Worm (Caenorhabditis elegans) whole organism, L3 larva: ENCODE data around the gene Y64H9A.2.

Source experiments
- R02D3.7 ChIP-seq: fragments of 150-350 bp; optimal IDR thresholded peaks from 2 replicates; lab custom pipeline; 2014; ENCODE audit warnings: missing biosample characterization, missing genetic modification characterization
- aly-2 ChIP-seq: fragments of 150-350 bp; optimal IDR thresholded peaks from 2 replicates; lab custom pipeline; 2014; ENCODE audit warnings: missing biosample characterization, missing genetic modification characterization
- ama-1 ChIP-seq: fragments of 150-350 bp; optimal IDR thresholded peaks from 2 replicates; lab custom pipeline; 2018
- ceh-16 ChIP-seq: sonication (generic microtip); optimal IDR thresholded peaks from 2 replicates; lab custom pipeline; 2017; ENCODE audit warnings: missing biosample characterization, missing genetic modification characterization
- ceh-28 ChIP-seq: fragments of 150-350 bp; optimal IDR thresholded peaks from 2 replicates; lab custom pipeline; 2014; ENCODE audit warnings: missing biosample characterization, missing genetic modification reagents, missing genetic modification characterization
- ceh-82 ChIP-seq: fragments of 150-350 bp; optimal IDR thresholded peaks from 2 replicates; lab custom pipeline; 2014; ENCODE audit warnings: missing biosample characterization, missing genetic modification characterization
- daf-12 ChIP-seq: fragments of 150-350 bp; optimal IDR thresholded peaks from 2 replicates; lab custom pipeline; 2014; ENCODE audit warnings: missing biosample characterization, missing genetic modification reagents, missing genetic modification characterization
- egl-27 ChIP-seq: sonication (generic microtip); optimal IDR thresholded peaks from 4 replicates; lab custom pipeline; 2017; ENCODE audit warnings: missing biosample characterization, missing genetic modification reagents, missing genetic modification characterization
- egl-5 ChIP-seq: fragments of 150-350 bp; optimal IDR thresholded peaks from 2 replicates; lab custom pipeline; 2017; ENCODE audit warnings: missing biosample characterization, missing genetic modification reagents, missing genetic modification characterization, inconsistent platforms
- elt-1 ChIP-seq: fragments of 150-350 bp; optimal IDR thresholded peaks from 2 replicates; lab custom pipeline; 2014; ENCODE audit warnings: missing biosample characterization, missing genetic modification characterization
- elt-2 ChIP-seq: sonication (generic microtip); optimal IDR thresholded peaks from 2 replicates; lab custom pipeline; 2016; ENCODE audit warnings: missing genetic modification reagents, mild to moderate bottlenecking, missing genetic modification characterization, missing compliant biosample characterization
- elt-3 ChIP-seq, 3 experiments: fragments of 150-350 bp in 1 of 3; sonication (generic microtip) in 2 of 3; optimal IDR thresholded peaks; 2 replicates in 2 of 3; 4 replicates in 1 of 3; lab custom pipeline; 2014 to 2017; ENCODE audit warnings: missing biosample characterization in 3 of 3, missing genetic modification characterization in 3 of 3
- eor-1 ChIP-seq, 2 experiments: fragments of 150-350 bp; optimal IDR thresholded peaks; 2 replicates each; lab custom pipeline; 2014 to 2018; ENCODE audit warnings: missing biosample characterization in 2 of 2, missing genetic modification characterization in 2 of 2
- fkh-10 ChIP-seq: sonication (generic microtip); optimal IDR thresholded peaks from 2 replicates; lab custom pipeline; 2017; ENCODE audit warnings: missing biosample characterization, missing genetic modification reagents, missing genetic modification characterization
- fos-1 ChIP-seq: fragments of 150-350 bp; optimal IDR thresholded peaks from 2 replicates; lab custom pipeline; 2014; ENCODE audit warnings: missing biosample characterization, missing genetic modification characterization
- jun-1 ChIP-seq: fragments of 150-350 bp; optimal IDR thresholded peaks from 2 replicates; lab custom pipeline; 2014; ENCODE audit warnings: missing biosample characterization, missing genetic modification reagents, missing genetic modification characterization
- lin-15B ChIP-seq: fragments of 150-350 bp; optimal IDR thresholded peaks from 2 replicates; lab custom pipeline; 2014; ENCODE audit warnings: missing biosample characterization, missing genetic modification characterization
- lin-39 ChIP-seq: fragments of 150-350 bp; optimal IDR thresholded peaks from 2 replicates; lab custom pipeline; 2018; ENCODE audit warnings: missing biosample characterization, missing genetic modification reagents, missing genetic modification characterization
- lsy-12 ChIP-seq: sonication (generic microtip); optimal IDR thresholded peaks from 2 replicates; lab custom pipeline; 2016; ENCODE audit warnings: mild to moderate bottlenecking, missing genetic modification characterization, missing compliant biosample characterization
- mdl-1 ChIP-seq: fragments of 150-350 bp; optimal IDR thresholded peaks from 2 replicates; lab custom pipeline; 2014; ENCODE audit warnings: missing biosample characterization, missing genetic modification characterization
- nhr-11 ChIP-seq: fragments of 150-350 bp; optimal IDR thresholded peaks from 2 replicates; lab custom pipeline; 2014; ENCODE audit warnings: missing biosample characterization, missing genetic modification characterization
- nhr-12 ChIP-seq: fragments of 150-350 bp; optimal IDR thresholded peaks from 2 replicates; lab custom pipeline; 2014; ENCODE audit warnings: missing biosample characterization, missing genetic modification characterization
- nhr-23 ChIP-seq: fragments of 150-350 bp; optimal IDR thresholded peaks from 2 replicates; lab custom pipeline; 2014; ENCODE audit warnings: missing biosample characterization, missing genetic modification reagents, missing genetic modification characterization
- nhr-237 ChIP-seq: fragments of 150-350 bp; optimal IDR thresholded peaks from 2 replicates; lab custom pipeline; 2014; ENCODE audit warnings: missing biosample characterization, missing genetic modification characterization
- nhr-25 ChIP-seq: sonication (generic microtip); optimal IDR thresholded peaks from 2 replicates; lab custom pipeline; 2017; ENCODE audit warnings: missing biosample characterization, missing genetic modification characterization
- nhr-28 ChIP-seq: fragments of 150-350 bp; optimal IDR thresholded peaks from 2 replicates; lab custom pipeline; 2014; ENCODE audit warnings: missing biosample characterization, missing genetic modification characterization
- nhr-43 ChIP-seq: sonication (generic microtip); optimal IDR thresholded peaks from 2 replicates; lab custom pipeline; 2016; ENCODE audit warnings: mild to moderate bottlenecking, missing genetic modification characterization, missing compliant biosample characterization; ENCODE audit not compliant: poor library complexity, severe bottlenecking
- nhr-76 ChIP-seq: fragments of 150-350 bp; sonication (generic microtip); optimal IDR thresholded peaks from 5 replicates; lab custom pipeline; 2014; ENCODE audit warnings: missing biosample characterization, missing genetic modification characterization
- nhr-77 ChIP-seq: fragments of 150-350 bp; optimal IDR thresholded peaks from 2 replicates; lab custom pipeline; 2014; ENCODE audit warnings: missing biosample characterization, missing genetic modification characterization
- pha-4 ChIP-seq: fragments of 150-350 bp; optimal IDR thresholded peaks from 2 replicates; lab custom pipeline; 2014; ENCODE audit warnings: missing biosample characterization, missing genetic modification reagents, missing genetic modification characterization
- pqm-1 ChIP-seq: fragments of 150-350 bp; optimal IDR thresholded peaks from 2 replicates; lab custom pipeline; 2017; ENCODE audit warnings: missing biosample characterization, missing genetic modification characterization, inconsistent platforms
- skn-1 ChIP-seq: fragments of 150-350 bp; optimal IDR thresholded peaks from 2 replicates; lab custom pipeline; 2014; ENCODE audit warnings: missing biosample characterization, missing genetic modification characterization
- tbx-2 ChIP-seq: sonication (generic microtip); optimal IDR thresholded peaks from 2 replicates; lab custom pipeline; 2016; ENCODE audit warnings: mild to moderate bottlenecking, missing genetic modification characterization, missing compliant biosample characterization
- unc-39 ChIP-seq: sonication (generic microtip); optimal IDR thresholded peaks from 4 replicates; lab custom pipeline; 2017; ENCODE audit warnings: missing biosample characterization, missing genetic modification characterization
- zag-1 ChIP-seq: fragments of 150-350 bp; optimal IDR thresholded peaks from 2 replicates; lab custom pipeline; 2014; ENCODE audit warnings: missing biosample characterization, missing genetic modification characterization
- ztf-11 ChIP-seq: fragments of 150-350 bp; optimal IDR thresholded peaks from 2 replicates; lab custom pipeline; 2014; ENCODE audit warnings: missing biosample characterization, missing genetic modification characterization
- ztf-4 ChIP-seq: fragments of 150-350 bp; optimal IDR thresholded peaks from 2 replicates; lab custom pipeline; 2014; ENCODE audit warnings: missing biosample characterization, missing genetic modification characterization

Gene Y64H9A.2

DNA sequence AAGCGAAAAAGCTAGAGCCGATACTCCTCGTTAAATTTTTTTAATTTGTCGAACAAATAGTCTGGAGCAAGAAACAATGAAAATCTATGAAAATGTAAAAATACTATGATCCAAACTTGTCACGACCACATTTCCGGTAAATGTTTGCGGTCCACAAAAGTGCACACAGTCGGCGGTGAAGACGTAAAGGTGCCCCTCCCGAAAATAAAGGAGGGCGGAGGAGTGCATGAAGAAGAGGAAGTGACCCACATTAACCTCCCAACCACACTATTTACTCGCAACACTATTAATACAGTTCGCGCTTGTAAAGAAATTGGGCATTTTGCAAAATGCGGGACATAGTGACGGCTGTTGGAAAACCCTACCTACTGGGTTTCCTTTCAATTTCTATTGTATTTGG, 3.7 kb upstream of the Y64H9A.2 start:
- TF ChIP-seq aly-2 (tag; lab: Kevin White, UChicago) = no peak
- TF ChIP-seq nhr-76 (tag; lab: Kevin White, UChicago) = no peak
- no peak for TF ChIP-seq unc-39 (tag; lab: Kevin White, UChicago)
- TF ChIP-seq tbx-2 = no peak
- TF ChIP-seq, all 47 proteins: peak for 0

DNA sequence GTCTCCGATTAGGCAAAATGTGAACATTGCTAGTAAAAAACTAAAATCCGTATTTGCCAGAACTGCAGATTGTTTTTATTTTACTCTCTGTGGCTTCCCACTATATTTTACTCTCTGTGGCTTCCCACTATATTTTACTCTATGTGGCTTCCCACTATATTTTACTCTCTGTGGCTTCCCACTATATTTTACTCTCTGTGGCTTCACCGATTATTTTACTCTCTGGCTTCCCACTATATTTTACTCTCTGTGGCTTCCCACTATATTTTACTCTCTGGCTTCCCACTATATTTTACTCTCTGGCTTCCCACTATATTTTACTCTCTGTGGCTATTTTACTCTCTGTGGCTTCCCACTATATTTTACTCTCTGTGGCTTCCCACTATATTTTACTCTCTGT, 12.4 kb downstream of the Y64H9A.2 start:
- peak; percentile 28 for TF ChIP-seq nhr-43 (tag; lab: Kevin White, UChicago)

DNA sequence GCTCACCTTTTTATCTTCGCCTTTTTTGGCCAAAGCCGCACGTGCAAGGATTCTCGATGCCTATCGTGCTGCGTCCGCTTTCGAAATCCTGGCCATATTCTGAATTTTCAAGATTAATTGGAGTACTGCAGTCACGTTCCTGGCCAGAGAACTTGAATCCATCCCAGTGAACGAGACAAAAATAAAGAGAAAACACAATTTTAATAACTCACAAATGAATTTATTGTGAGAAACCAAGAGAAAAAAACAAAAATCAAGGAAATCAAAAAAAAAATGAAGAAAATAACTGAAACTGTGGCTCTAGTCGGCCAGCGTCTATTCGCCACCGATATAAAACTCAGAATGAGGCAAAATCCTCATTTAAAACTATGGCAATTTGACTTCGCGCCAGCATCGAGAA, 15.4 kb downstream of the Y64H9A.2 start, which contains the start of gene C24H10.4:
TSS of gene C24H10.4 (minus strand) at position 101 of the 400 bp plus-strand sequence.
- TF ChIP-seq ceh-28 (tag; lab: Kevin White, UChicago) (no peak), egl-27 (tag; lab: Kevin White, UChicago) (no peak), lsy-12 (tag; lab: Kevin White, UChicago) (no peak), ceh-82 (tag; lab: Kevin White, UChicago) (no peak), ama-1 (lab: Kevin White, UChicago) (no peak), tbx-2 (no peak), zag-1 (tag; lab: Kevin White, UChicago) (no peak), R02D3.7 (tag; lab: Kevin White, UChicago) (no peak), egl-5 (tag; lab: Kevin White, UChicago) (no peak), mdl-1 (tag; lab: Kevin White, UChicago) (no peak), elt-3 (tag; optimal IDR thresholded peaks at IDR 0.05; lab: Kevin White, UChicago) (no peak), nhr-76 (tag; lab: Kevin White, UChicago) (no peak), nhr-237 (tag; lab: Kevin White, UChicago) (no peak), lin-15B (tag; lab: Kevin White, UChicago) (no peak), pqm-1 (tag; lab: Kevin White, UChicago) (no peak)

DNA sequence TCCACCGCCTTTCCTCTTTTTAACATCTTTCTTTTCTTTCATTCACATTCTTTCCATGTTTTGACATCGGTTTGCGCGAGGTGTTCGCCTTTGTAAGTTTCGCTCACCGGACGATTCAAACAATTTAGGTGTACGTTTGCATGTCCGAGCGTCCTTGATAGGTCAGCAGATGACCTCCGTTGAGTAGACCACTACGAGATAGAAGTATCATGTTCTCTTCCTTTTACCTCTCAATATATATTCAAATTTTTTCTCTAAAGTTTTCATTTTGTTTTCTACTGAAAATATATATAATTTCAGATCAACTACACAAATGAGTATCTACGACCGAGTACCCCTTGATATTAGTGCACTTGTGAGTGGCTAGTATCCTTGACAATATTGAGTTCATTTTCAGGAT, 17.0 kb downstream of the Y64H9A.2 start, which contains the start of gene C24H10.3:
TSS of gene C24H10.3 (plus strand) at position 301 of the 400 bp plus-strand sequence.
- peak in 1 of 3 experiments; percentile 26 for TF ChIP-seq elt-3 (tag; optimal IDR thresholded peaks at IDR 0.05; lab: Kevin White, UChicago)
- TF ChIP-seq elt-2 (tag; lab: Kevin White, UChicago) = no peak
- peak; percentile 59 for TF ChIP-seq nhr-25
- no peak for TF ChIP-seq unc-39 (tag; lab: Kevin White, UChicago)

DNA sequence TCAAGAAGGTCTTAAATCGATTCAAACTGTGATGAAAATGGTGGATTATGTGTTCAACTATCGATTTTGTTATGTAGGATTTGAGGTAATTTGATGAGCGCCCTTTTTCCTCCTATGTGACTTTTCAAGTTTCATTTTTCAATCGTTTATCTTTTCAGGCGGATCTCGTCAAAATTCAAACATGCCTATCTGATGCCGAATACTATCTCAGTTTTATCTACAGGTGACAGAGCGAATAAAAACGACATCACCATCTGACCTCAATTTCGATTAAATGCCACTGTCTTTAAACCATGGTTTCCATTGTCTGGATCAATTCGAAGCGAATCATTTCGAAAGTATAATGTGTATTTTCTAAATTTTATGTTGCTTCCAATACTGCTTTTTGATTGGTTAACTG, 18.0 kb downstream of the Y64H9A.2 start:
- TF ChIP-seq elt-3 (tag; optimal IDR thresholded peaks at IDR 0.05; lab: Kevin White, UChicago) (no peak), nhr-11 (tag; lab: Kevin White, UChicago) (no peak), lsy-12 (tag; lab: Kevin White, UChicago) (no peak), jun-1 (tag; lab: Kevin White, UChicago) (no peak), nhr-25 (peak; percentile 38), nhr-23 (tag; lab: Kevin White, UChicago) (peak; percentile 55), elt-1 (tag; lab: Kevin White, UChicago) (peak; percentile 93), fkh-10 (no peak), ztf-4 (tag; lab: Kevin White, UChicago) (no peak), zag-1 (tag; lab: Kevin White, UChicago) (no peak), ztf-11 (tag; lab: Kevin White, UChicago) (no peak)

DNA sequence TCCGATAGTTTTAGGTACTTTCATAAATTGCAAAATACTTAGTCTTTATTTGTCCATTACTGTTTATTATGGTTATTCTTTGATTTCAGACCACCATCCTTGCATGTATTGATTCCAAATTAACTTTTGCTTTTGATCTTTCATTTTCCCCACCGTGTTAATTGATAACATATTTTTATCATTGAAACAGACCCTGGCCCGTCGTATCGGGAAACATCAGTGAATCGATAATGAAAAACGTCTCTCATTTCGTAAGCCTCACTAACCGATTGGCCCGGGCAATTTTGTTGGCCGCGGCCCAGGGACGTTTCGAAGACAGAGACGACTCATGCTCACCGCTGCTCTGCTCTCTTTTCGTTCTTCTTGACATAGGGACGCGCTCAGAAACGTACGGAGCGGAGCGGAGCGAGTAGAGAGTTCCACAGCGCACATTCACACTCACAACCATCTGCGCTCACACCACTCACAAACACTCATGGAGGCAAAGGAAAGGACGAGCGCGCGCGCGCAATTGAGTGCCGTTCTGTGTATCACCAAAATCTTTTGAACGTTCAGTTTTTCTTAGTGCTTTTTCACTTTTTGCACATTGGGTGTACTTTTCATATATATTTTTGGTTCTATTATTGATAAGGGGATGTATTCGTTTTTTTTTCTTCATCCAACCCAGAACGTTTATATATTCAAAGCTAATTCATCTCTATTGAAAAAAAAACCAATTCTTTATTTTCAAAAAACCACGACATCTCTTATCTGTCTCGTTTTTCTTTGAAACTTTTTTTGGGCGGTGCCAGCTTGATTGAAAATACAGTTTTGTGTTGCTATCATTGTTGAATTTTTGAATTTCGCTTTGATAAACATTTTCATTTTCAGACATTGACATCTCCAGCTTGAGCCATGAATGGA, 20.2 kb downstream of the Y64H9A.2 start, which contains the start of gene C24H10.2:
TSS of gene C24H10.2 (plus strand) at position 853 of the 903 bp plus-strand sequence.
- no peak for TF ChIP-seq ceh-82 (tag; lab: Kevin White, UChicago)
- peak; percentile 60 for TF ChIP-seq ceh-28 (tag; lab: Kevin White, UChicago)
- no peak for TF ChIP-seq nhr-28 (tag; lab: Kevin White, UChicago)
- TF ChIP-seq nhr-25 = no peak
- TF ChIP-seq egl-5 (tag; lab: Kevin White, UChicago) = peak; percentile 56
- TF ChIP-seq daf-12 (tag; lab: Kevin White, UChicago) = no peak
- peak; percentile 8 for TF ChIP-seq elt-1 (tag; lab: Kevin White, UChicago)
- no peak for TF ChIP-seq fkh-10
- TF ChIP-seq eor-1 (tag; optimal IDR thresholded peaks at IDR 0.05; lab: Kevin White, UChicago) = no peak
- TF ChIP-seq ceh-16 (tag; lab: Kevin White, UChicago) = no peak
- TF ChIP-seq nhr-77 (tag; lab: Kevin White, UChicago) = no peak
- TF ChIP-seq lin-39 = peak; percentile 91
- no peak for TF ChIP-seq zag-1 (tag; lab: Kevin White, UChicago)
- no peak for TF ChIP-seq ztf-4 (tag; lab: Kevin White, UChicago)
- TF ChIP-seq nhr-43 (tag; lab: Kevin White, UChicago) = no peak
- TF ChIP-seq egl-27 (tag; lab: Kevin White, UChicago) = no peak
- TF ChIP-seq pha-4 (tag; lab: Kevin White, UChicago) = peak; percentile 51
- TF ChIP-seq pqm-1 (tag; lab: Kevin White, UChicago) = peak; percentile 22
- TF ChIP-seq ztf-11 (tag; lab: Kevin White, UChicago) = no peak
- no peak for TF ChIP-seq nhr-237 (tag; lab: Kevin White, UChicago)
- no peak for TF ChIP-seq nhr-11 (tag; lab: Kevin White, UChicago)
- no peak for TF ChIP-seq skn-1 (tag; lab: Kevin White, UChicago)
- no peak for TF ChIP-seq aly-2 (tag; lab: Kevin White, UChicago)
- TF ChIP-seq mdl-1 (tag; lab: Kevin White, UChicago) = no peak
- TF ChIP-seq nhr-76 (tag; lab: Kevin White, UChicago) = no peak
- no peak for TF ChIP-seq nhr-12 (tag; lab: Kevin White, UChicago)
- TF ChIP-seq elt-2 (tag; lab: Kevin White, UChicago) = peak; percentile 90
- no peak for TF ChIP-seq fos-1
